Worm (Caenorhabditis elegans) whole organism, midembryonic: ENCODE measurements around the gene che-11.

Source experiments
- T22C8.4 ChIP-seq: fragments of 200-800 bp; sonication (Bioruptor generic); IDR thresholded peaks from 2 replicates; pipeline ENCODE4 v1.3.6; 2022; ENCODE audit warnings: missing genetic modification characterization, missing compliant biosample characterization
- cog-1 ChIP-seq: sonication (generic microtip); optimal IDR thresholded peaks from 2 replicates; lab custom pipeline; 2016; ENCODE audit warnings: missing genetic modification characterization, missing compliant biosample characterization
- flt-1 ChIP-seq: fragments of 200-800 bp; sonication (Bioruptor generic); IDR thresholded peaks from 2 replicates; pipeline ENCODE4 v1.3.6; 2022; ENCODE audit warnings: missing genetic modification characterization, missing compliant biosample characterization
- klf-2 ChIP-seq: fragments of 200-800 bp; sonication (Bioruptor generic); conservative IDR thresholded peaks from 2 replicates; pipeline ENCODE4 v1.3.6; 2022; ENCODE audit warnings: missing genetic modification reagents, missing genetic modification characterization, missing compliant biosample characterization
- med-1 ChIP-seq: sonication (generic microtip); optimal IDR thresholded peaks from 2 replicates; lab custom pipeline; 2017; ENCODE audit warnings: missing genetic modification characterization, mild to moderate bottlenecking, missing compliant biosample characterization, antibody characterized with exemption, missing genetic modification reagents; ENCODE audit not compliant: insufficient read depth
- ref-1 ChIP-seq: fragments of 200-800 bp; sonication (Bioruptor generic); conservative IDR thresholded peaks from 2 replicates; pipeline ENCODE4 v1.3.6; 2022; ENCODE audit warnings: missing genetic modification reagents, missing genetic modification characterization, missing compliant biosample characterization
- tab-1 ChIP-seq: fragments of 200-800 bp; sonication (Bioruptor generic); IDR thresholded peaks from 2 replicates; pipeline ENCODE4 v1.3.6; 2022; ENCODE audit warnings: missing genetic modification characterization, missing compliant biosample characterization
- ztf-23 ChIP-seq: fragments of 200-800 bp; sonication (Bioruptor generic); IDR thresholded peaks from 2 replicates; pipeline ENCODE4 v1.3.6; 2022; ENCODE audit warnings: missing genetic modification reagents, missing genetic modification characterization, missing compliant biosample characterization
- ztf-29 ChIP-seq: fragments of 200-800 bp; sonication (Bioruptor generic); IDR thresholded peaks from 2 replicates; pipeline ENCODE4 v1.3.6; 2022; ENCODE audit warnings: missing genetic modification reagents, missing genetic modification characterization, missing compliant biosample characterization

Gene che-11

DNA sequence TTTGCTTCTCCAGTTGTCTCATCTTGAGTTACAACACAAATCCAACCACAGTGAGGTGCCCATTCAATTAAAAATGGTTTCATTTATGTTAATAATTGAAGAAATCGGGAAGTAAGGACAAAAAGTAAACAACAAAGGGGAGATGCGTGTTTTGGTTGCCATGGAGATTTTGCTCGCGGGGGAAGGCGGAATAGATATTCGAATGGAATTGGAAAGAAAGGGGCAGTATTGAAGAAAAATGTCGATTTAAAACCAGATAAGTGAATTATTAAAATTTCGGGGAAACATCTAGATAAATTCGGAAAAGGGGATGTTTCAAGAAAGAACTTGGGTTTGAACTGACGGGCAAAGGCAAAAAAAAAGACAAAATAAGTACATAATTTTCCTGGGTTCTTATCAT is at the start of gene che-11:
Gene che-11, minus strand, starts transcription at position 101 of the 400 bp plus-strand sequence.
- TF ChIP-seq med-1 (GFP tag; lab: Kevin White, UChicago) (no peak), cog-1 (tag; lab: Kevin White, UChicago) (no peak), tab-1 (GFP tag; lab: Robert Waterston, UW) (no peak), T22C8.4 (no peak), klf-2 (GFP tag; lab: Robert Waterston, UW) (no peak), flt-1 (GFP tag; lab: Robert Waterston, UW) (no peak), ztf-29 (no peak), ref-1 (GFP tag; lab: Robert Waterston, UW) (no peak), ztf-23 (GFP tag; lab: Robert Waterston, UW) (no peak)

DNA sequence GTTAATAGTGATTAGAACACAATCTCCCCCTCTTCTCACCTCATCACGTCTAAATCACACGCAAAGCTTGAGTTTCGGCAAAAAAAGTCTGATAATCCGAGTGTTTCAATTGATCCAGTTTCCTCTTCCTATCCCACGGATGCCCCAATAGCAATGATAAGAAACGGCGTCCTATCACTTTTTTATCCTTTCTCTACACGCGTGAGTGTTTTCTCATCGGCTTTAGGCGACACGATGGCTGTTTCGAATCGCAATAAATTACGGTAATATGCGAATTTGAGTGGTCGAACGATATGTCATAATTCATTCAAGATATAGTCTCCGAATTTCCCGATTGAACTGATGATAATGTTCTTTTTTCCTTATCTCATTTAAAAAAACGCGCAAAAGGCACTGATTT is 49.0 kb upstream of the che-11 start:
- TF ChIP-seq ztf-23 (GFP tag; lab: Robert Waterston, UW), result no peak
- no peak for TF ChIP-seq flt-1 (GFP tag; lab: Robert Waterston, UW)
- no peak for TF ChIP-seq cog-1 (tag; lab: Kevin White, UChicago)
- no peak for TF ChIP-seq ztf-29
- TF ChIP-seq ref-1 (GFP tag; lab: Robert Waterston, UW), result no peak
- no peak for TF ChIP-seq tab-1 (GFP tag; lab: Robert Waterston, UW)
- no peak for TF ChIP-seq klf-2 (GFP tag; lab: Robert Waterston, UW)
- no peak for TF ChIP-seq T22C8.4
- TF ChIP-seq med-1 (GFP tag; lab: Kevin White, UChicago), result no peak

DNA sequence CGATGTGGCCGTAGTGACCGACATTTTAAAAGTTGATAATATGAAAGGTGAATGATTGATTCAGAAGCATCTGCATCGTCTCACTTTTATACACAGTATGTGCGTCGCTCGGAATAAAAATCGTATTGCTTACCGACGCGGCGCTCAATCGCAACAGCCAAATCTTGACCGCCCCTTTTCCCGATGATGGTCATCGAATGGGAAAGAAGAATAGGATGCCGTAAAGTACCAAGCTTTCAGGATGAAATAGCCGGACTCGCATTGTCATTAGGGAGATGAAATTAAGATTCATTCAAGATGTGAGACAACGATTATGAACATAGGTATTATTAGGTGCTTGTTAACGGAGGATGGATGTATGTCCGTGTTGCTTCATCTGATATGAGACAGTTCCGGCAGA is 48.0 kb upstream of the che-11 start, which contains the start of gene lon-3:
Gene lon-3, minus strand, starts transcription at position 101 of the 400 bp plus-strand sequence.
- no peak for TF ChIP-seq ref-1 (GFP tag; lab: Robert Waterston, UW)
- TF ChIP-seq klf-2 (GFP tag; lab: Robert Waterston, UW), result no peak

DNA sequence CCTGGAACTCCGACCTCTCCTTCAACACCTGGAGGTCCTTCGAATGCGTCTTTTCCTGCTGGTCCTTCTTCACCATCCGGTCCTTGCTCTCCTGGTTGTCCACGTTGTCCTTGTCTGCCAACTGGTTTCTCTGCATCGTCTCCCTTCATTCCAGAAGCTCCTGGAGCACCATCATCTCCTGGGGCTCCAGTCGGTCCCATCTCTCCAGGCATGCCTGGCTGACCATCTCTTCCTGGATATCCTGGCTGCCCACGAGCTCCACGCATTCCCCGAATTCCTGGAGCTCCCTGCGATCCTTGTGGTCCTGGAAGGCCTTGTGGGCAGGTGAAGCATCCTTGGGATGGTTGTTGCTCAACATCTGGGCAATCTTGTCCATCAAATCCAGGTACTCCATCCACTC is 47.2 kb upstream of the che-11 start:
- TF ChIP-seq cog-1 (tag; lab: Kevin White, UChicago) (no peak), T22C8.4 (no peak), ztf-23 (GFP tag; lab: Robert Waterston, UW) (no peak)

ce11 chrV:12196659-12197058 is 46.2 kb upstream of the che-11 start:
- no peak for TF ChIP-seq ztf-29
- no peak for TF ChIP-seq tab-1 (GFP tag; lab: Robert Waterston, UW)
- no peak for TF ChIP-seq ref-1 (GFP tag; lab: Robert Waterston, UW)
- no peak for TF ChIP-seq ztf-23 (GFP tag; lab: Robert Waterston, UW)
- no peak for TF ChIP-seq T22C8.4
- no peak for TF ChIP-seq cog-1 (tag; lab: Kevin White, UChicago)
- TF ChIP-seq med-1 (GFP tag; lab: Kevin White, UChicago), result no peak
- no peak for TF ChIP-seq flt-1 (GFP tag; lab: Robert Waterston, UW)
- no peak for TF ChIP-seq klf-2 (GFP tag; lab: Robert Waterston, UW)

ce11 chrV:12195845-12196244 is 45.3 kb upstream of the che-11 start, which contains the start of gene ZK836.3:
Gene ZK836.3 (minus strand): TSS chrV:12195945.
- TF ChIP-seq cog-1 (tag; lab: Kevin White, UChicago), result no peak
- TF ChIP-seq flt-1 (GFP tag; lab: Robert Waterston, UW), result no peak
- TF ChIP-seq med-1 (GFP tag; lab: Kevin White, UChicago), result no peak
- no peak for TF ChIP-seq ztf-29
- no peak for TF ChIP-seq T22C8.4
- no peak for TF ChIP-seq ztf-23 (GFP tag; lab: Robert Waterston, UW)
- TF ChIP-seq klf-2 (GFP tag; lab: Robert Waterston, UW), result no peak
- TF ChIP-seq tab-1 (GFP tag; lab: Robert Waterston, UW), result no peak
- no peak for TF ChIP-seq ref-1 (GFP tag; lab: Robert Waterston, UW)

DNA sequence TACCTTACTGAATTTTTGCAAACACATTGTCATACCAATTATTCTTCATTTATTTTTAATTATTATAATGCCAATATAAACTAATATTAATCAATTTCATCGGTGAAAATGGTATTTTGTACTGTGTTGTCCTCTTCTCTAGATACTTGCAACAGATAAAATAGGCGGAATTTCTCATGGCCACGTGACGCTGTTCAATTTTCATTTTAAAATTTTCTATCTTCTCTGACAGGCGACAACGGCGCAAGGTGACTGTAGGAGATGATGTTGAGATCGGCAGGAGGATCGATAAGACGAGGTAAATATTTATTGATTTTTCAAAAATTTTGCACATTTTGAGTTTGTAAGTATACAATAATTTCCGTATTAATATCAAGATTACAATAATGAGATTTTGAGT is 43.8 kb upstream of the che-11 start, which contains the start of gene ogdh-2:
Gene ogdh-2, plus strand, starts transcription at position 233 of the 400 bp plus-strand sequence.
- TF ChIP-seq klf-2 (GFP tag; lab: Robert Waterston, UW), result no peak
- TF ChIP-seq flt-1 (GFP tag; lab: Robert Waterston, UW), result no peak
- TF ChIP-seq ztf-29, result no peak
- TF ChIP-seq ref-1 (GFP tag; lab: Robert Waterston, UW), result no peak
- TF ChIP-seq tab-1 (GFP tag; lab: Robert Waterston, UW), result no peak
- TF ChIP-seq cog-1 (tag; lab: Kevin White, UChicago), result no peak

DNA sequence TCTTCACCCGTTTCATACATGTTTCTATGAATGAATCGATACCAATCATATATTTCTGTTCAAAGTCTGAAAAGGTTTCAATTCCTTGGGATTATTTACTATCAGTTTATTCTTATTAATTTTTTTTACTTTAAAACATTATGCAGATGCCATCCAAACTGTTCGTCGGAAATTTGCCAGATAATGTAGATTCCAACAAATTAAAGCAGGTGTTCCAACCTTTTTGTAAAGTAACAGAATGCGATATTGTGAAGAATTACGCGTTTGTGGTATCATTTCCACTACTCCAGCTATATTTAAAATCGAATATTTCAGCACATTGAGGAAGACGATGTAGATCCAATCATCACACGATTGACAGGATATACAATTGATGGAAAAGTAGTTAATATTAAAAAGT is 41.6 kb upstream of the che-11 start, which contains the start of gene rnp-1:
Gene rnp-1, plus strand, starts transcription at position 145 of the 400 bp plus-strand sequence.
- TF ChIP-seq klf-2 (GFP tag; lab: Robert Waterston, UW), result no peak
- TF ChIP-seq flt-1 (GFP tag; lab: Robert Waterston, UW), result no peak
- no peak for TF ChIP-seq T22C8.4
- no peak for TF ChIP-seq ztf-29
- no peak for TF ChIP-seq ztf-23 (GFP tag; lab: Robert Waterston, UW)
- no peak for TF ChIP-seq ref-1 (GFP tag; lab: Robert Waterston, UW)
- TF ChIP-seq med-1 (GFP tag; lab: Kevin White, UChicago), result no peak
- no peak for TF ChIP-seq tab-1 (GFP tag; lab: Robert Waterston, UW)
- no peak for TF ChIP-seq cog-1 (tag; lab: Kevin White, UChicago)

DNA sequence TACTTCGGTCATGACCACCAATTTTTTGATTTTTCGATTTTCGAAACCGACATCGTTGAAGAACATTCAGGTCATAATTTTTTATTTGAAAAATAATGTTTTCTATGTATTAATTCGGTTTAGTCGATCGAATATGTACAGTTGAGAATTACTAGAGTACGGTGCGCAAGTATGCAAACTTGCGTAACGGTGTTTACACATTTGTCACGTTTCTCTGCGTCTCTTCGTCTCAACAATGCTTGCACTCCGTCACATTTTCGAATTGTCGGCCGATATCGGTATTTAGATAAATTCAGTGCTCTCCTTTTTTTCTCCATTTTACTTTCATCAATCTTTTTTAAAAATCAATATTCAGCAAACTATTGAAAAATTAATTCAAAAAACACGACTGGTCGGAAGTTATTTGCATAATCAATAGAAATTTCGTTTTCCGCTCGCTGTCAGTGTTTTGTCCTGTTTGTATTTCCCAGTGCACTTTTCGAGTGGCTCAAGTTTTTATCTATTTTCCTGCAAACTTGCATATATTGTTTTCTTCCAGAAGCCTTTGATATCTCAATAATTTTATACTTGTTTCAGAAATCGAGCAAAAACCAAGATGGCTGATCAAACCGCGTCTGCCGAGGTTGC is 40.5 kb upstream of the che-11 start, which contains the start of gene dpy-30:
Gene dpy-30, plus strand, starts transcription at position 577 of the 627 bp plus-strand sequence.
- TF ChIP-seq med-1 (GFP tag; lab: Kevin White, UChicago) (no peak), klf-2 (GFP tag; lab: Robert Waterston, UW) (no peak), ref-1 (GFP tag; lab: Robert Waterston, UW) (no peak)

DNA sequence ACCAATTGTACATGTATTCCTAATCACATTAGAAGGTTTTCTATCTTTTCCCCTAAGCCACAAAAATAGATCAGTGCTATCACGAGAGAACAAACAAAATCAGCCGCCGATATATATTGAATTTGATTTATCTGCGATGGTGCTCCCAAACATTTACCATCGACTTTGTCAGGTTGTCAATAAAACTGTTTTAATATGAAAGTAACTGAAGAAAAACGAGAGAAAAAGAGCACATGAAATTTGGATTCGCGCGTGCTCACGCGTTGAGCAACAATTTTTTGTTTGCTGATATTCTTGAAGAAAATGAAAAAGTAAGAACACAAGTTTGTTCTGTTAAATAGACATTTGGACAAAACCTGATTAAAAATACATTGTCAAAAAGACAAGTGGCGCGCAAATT is 38.3 kb upstream of the che-11 start:
- TF ChIP-seq ref-1 (GFP tag; lab: Robert Waterston, UW) (no peak), tab-1 (GFP tag; lab: Robert Waterston, UW) (no peak), flt-1 (GFP tag; lab: Robert Waterston, UW) (no peak), cog-1 (tag; lab: Kevin White, UChicago) (no peak), ztf-23 (GFP tag; lab: Robert Waterston, UW) (no peak), klf-2 (GFP tag; lab: Robert Waterston, UW) (no peak), med-1 (GFP tag; lab: Kevin White, UChicago) (no peak), ztf-29 (no peak), T22C8.4 (no peak)
